Fruit fly (Drosophila melanogaster): ENCODE data around the gene CG34160.

The CG34160 gene

DNA sequence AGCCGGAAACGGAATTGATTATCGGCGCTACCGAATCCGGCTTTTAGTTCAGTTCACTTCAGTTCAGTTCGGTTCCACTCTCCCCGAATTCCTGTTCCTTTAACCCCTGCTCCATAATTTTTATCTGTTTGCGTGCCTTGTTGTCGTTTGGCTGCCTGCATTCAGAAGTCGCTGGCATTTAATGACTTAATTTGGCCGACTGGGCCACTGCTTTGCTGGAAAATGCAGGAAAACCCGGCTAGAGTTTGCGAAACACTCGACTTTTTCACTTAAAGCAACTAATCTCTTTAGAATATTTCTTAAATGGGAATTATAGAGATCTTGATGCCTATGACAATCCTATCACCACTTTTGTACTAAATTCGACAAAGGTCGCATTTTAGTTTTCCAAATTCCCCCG is at the start of gene CG34160:
Gene CG34160 (plus strand): TSS at position 301 of the 400 bp plus-strand sequence.
- TF ChIP-seq EcR (GFP tag; optimal IDR thresholded peaks at IDR 0.05) (no peak), usp (GFP tag; optimal IDR thresholded peaks at IDR 0.05) (no peak), pan (optimal IDR thresholded peaks at IDR 0.05) (no peak), CG8478 (optimal IDR thresholded peaks at IDR 0.05) (no peak), Dll (optimal IDR thresholded peaks at IDR 0.05) (no peak), psq (optimal IDR thresholded peaks at IDR 0.05) (no peak)

DNA sequence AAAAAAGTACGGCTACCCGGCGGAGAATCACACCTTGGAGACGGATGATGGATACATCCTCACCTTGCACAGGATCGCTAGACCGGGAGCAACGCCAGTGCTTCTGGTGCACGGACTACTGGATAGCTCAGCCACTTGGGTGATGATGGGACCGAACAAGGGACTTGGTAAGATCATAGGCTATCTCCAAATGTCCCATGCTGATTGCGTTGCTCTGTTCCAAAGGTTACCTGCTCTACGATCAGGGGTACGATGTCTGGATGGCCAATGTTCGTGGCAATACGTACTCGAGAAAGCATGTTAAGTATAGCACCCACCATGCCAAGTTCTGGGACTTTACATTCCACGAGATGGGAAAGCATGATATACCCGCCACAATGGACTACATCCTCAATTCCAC is 49.5 kb upstream of the CG34160 start:
- TF ChIP-seq Dll (optimal IDR thresholded peaks at IDR 0.05) (no peak), EcR (GFP tag; optimal IDR thresholded peaks at IDR 0.05) (no peak), usp (GFP tag; optimal IDR thresholded peaks at IDR 0.05) (no peak), psq (optimal IDR thresholded peaks at IDR 0.05) (no peak), pan (optimal IDR thresholded peaks at IDR 0.05) (no peak), CG8478 (optimal IDR thresholded peaks at IDR 0.05) (no peak)

DNA sequence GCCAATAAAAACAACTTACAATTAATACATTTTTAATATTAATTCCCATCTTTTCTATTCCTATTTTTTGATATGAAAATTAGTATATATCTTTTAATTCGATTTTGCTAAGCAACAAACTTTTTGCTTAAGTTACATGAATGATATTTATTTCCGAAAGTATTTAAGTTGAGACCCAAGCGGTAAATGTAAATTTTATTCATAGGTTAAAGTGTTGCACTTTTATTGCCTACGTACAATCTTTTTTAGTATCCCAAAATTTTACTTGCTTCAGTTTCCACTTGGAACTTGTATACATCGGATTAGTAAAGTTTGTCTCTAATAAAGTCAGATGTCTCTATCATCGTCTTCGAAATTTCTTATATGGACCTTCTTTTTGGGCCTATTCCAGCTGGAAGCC is 48.0 kb upstream of the CG34160 start, which contains the start of gene CG18301:
Gene CG18301 (plus strand): TSS at position 301 of the 400 bp plus-strand sequence.
- TF ChIP-seq CG8478 (optimal IDR thresholded peaks at IDR 0.05) (no peak), pan (optimal IDR thresholded peaks at IDR 0.05) (no peak), Dll (optimal IDR thresholded peaks at IDR 0.05) (no peak), EcR (GFP tag; optimal IDR thresholded peaks at IDR 0.05) (no peak), usp (GFP tag; optimal IDR thresholded peaks at IDR 0.05) (no peak), psq (optimal IDR thresholded peaks at IDR 0.05) (no peak)

DNA sequence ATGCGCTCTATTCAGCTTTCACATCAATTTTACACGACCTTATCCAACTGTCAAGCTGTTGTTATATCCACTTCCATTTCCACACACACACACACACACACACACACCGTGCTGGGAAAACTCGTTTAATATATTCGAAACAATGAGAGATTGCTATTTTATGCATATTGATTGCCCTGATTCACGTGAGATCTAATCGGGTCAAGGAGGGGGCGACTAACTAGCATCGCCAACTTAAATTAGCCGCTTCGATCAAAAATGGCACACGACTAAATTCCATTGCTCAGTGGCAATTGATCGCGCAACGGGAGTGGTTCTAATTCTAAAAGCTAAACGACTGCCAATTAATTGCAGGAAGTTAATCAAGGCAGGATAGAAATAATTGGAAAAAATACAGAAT is 45.5 kb upstream of the CG34160 start, which contains the start of gene CG18302:
Gene CG18302 (plus strand): TSS at position 301 of the 400 bp plus-strand sequence.
- no peak for TF ChIP-seq CG8478 (optimal IDR thresholded peaks at IDR 0.05)
- TF ChIP-seq Dll (optimal IDR thresholded peaks at IDR 0.05) = no peak
- no peak for TF ChIP-seq EcR (GFP tag; optimal IDR thresholded peaks at IDR 0.05)
- TF ChIP-seq usp (GFP tag; optimal IDR thresholded peaks at IDR 0.05) = no peak
- no peak for TF ChIP-seq psq (optimal IDR thresholded peaks at IDR 0.05)

DNA sequence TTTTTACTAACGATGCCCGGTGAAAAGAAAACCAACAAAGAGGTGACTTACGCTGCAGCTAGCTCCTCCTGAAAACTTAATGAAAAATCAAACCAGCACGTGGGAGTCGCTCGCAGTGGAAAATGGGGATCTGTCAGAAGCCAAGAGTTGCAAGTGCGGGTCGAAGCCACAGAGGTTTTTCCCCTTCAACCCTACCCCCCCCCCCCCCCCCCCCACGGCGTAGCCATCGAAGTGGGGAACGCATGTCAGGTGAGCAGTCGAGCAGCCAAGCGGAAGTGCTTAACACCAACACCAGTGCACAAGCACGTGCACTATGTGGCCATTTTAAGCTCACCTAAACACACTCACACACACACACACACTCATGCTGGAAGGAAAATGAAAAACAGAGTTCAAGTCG is 40.2 kb upstream of the CG34160 start:
- TF ChIP-seq CG8478 (optimal IDR thresholded peaks at IDR 0.05) = no peak
- no peak for TF ChIP-seq Dll (optimal IDR thresholded peaks at IDR 0.05)
- TF ChIP-seq psq (optimal IDR thresholded peaks at IDR 0.05) = no peak
- TF ChIP-seq usp (GFP tag; optimal IDR thresholded peaks at IDR 0.05) = no peak
- TF ChIP-seq EcR (GFP tag; optimal IDR thresholded peaks at IDR 0.05) = no peak
- no peak for TF ChIP-seq pan (optimal IDR thresholded peaks at IDR 0.05)

DNA sequence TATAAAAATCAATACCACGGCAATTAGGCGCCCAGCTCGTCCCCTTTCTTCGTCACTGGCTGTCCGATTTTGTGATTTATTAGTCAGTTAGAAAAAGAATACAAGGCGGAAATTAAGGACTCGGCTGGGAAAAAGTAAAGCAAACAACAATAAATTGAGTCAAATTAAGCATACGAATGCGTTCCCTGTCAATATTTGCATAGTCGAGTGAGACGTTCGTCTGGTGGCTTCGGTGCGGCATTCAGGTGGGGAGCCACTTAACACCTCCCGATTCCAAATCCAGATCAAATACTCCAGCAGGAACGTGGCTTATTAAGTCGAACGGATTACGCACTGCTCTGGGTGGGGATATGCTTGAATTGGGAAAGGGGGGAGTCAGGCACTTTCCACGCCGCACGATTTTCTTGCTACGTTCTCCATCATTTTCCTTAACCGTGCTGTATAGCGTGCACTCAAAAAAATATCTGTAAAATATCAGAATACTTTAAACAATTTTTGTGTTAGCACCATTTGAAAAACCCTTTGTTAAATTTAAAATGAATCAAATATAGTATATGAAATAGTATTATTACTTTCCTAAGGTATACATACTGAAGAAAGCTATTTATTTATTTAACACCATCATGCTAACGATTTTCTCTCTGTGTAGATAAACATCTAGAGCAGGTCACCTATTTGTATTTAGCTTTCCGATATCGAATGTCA is 36.4 kb upstream of the CG34160 start:
- no peak for TF ChIP-seq psq (optimal IDR thresholded peaks at IDR 0.05)
- no peak for TF ChIP-seq CG8478 (optimal IDR thresholded peaks at IDR 0.05)
- TF ChIP-seq usp (GFP tag; optimal IDR thresholded peaks at IDR 0.05) = no peak
- TF ChIP-seq EcR (GFP tag; optimal IDR thresholded peaks at IDR 0.05) = no peak
- no peak for TF ChIP-seq pan (optimal IDR thresholded peaks at IDR 0.05)
- no peak for TF ChIP-seq Dll (optimal IDR thresholded peaks at IDR 0.05)

DNA sequence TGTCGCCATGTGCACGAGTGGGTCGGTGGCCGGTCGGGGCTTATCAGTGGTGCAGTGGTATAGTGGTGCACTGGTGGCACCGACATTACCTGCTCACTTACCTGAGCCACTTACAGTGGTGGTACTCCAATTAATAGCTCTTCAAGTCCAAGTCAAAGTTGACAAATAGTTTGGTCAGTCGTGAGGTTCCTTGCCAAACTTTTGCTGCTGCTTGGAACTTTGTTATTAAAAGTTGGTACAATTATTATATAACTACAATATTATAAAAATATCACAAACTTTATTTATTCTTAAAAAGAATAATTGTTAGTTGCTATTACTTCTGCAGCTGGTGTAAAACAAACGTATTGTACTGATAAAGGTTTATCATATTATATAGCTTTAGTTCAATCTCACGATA is 35.6 kb upstream of the CG34160 start:
- TF ChIP-seq Dll (optimal IDR thresholded peaks at IDR 0.05) = no peak

DNA sequence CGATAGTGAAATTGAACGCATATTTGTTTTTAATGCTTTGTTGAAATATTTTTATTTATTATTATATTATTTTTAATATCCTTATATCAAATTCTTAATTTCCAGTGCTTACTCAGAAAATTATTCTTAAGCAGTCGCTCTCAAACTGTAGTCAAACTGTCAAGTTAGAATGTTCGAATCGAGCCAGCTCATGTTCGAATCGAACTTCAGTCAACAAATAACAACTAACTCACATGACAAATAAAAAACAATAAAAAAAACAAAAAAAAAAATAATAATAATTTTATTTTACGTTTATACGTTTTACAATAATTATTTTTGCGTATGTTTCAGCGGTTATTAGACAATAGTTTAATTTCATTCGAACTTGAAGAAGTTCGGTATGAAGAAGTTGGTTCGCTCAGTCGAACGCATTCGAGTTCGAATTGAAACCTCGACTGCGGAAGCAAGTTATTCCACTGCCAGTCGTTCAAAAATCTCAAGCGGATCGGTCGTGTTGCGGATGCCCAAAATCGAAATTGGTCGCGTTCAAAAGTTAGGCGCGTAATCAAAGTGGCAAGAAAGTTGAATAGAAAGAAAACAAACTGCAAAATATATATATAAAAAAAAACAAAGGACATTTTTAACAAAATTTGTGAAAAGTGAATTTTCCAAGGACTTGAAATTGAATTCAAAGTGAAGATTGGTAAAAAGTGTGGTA is 35.0 kb upstream of the CG34160 start, which contains the start of gene Trim9:
Gene Trim9 (plus strand): TSS at position 463 of the 700 bp plus-strand sequence.
- TF ChIP-seq psq (optimal IDR thresholded peaks at IDR 0.05) (no peak), pan (optimal IDR thresholded peaks at IDR 0.05) (no peak), CG8478 (optimal IDR thresholded peaks at IDR 0.05) (no peak), EcR (GFP tag; optimal IDR thresholded peaks at IDR 0.05) (no peak), Dll (optimal IDR thresholded peaks at IDR 0.05) (no peak), usp (GFP tag; optimal IDR thresholded peaks at IDR 0.05) (no peak)

DNA sequence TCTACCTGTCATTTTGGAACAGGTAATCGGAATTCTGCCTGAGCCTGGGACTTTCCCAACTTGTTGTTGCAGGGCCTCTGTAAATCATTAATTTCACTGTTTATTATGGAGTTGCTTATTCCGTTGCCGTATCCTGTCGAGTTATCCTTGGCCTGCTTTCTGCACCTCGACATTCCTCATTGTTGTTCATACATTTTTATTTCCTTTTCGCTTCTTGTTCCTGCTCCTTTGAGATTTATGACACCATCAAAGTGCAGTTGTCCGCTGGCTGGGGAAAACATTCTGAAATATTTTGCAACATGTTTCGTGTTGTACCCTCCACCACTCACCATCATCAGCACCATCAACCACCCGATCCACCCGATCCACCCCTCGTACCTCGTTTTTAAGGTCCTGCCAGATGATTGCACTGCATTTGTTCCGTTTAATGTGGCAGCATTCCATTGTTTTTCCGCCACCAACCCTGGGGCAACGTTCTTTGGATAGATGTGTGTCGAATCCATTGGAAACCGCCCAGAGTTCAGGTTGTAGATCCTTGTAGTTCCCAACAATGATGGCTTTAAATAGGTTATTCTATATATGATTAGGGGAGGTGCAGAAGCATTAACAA is 30.6 kb upstream of the CG34160 start:
- no peak for TF ChIP-seq psq (optimal IDR thresholded peaks at IDR 0.05)
- no peak for TF ChIP-seq usp (GFP tag; optimal IDR thresholded peaks at IDR 0.05)
- no peak for TF ChIP-seq EcR (GFP tag; optimal IDR thresholded peaks at IDR 0.05)
- no peak for TF ChIP-seq pan (optimal IDR thresholded peaks at IDR 0.05)
- no peak for TF ChIP-seq CG8478 (optimal IDR thresholded peaks at IDR 0.05)
- no peak for TF ChIP-seq Dll (optimal IDR thresholded peaks at IDR 0.05)

DNA sequence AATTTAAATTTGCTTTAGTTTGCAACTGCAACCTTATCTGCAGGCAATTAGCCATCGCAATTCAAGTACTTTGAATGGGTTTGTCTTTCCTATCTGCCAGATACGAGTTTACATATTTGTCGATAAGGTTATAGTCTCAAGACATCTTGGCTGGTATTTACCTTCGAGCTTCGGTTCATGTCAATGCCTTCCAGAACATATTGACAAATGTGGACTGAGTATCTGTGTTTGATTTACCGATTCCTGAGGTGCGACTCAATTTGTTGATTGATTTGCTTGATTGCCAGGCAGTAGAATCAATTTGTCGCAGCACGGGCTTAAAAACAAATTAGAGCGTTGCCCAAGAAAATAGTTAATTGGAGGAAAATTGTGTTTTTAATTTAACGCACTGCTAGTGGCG is 26.7 kb upstream of the CG34160 start:
- TF ChIP-seq pan (optimal IDR thresholded peaks at IDR 0.05) (no peak), usp (GFP tag; optimal IDR thresholded peaks at IDR 0.05) (no peak), CG8478 (optimal IDR thresholded peaks at IDR 0.05) (no peak), EcR (GFP tag; optimal IDR thresholded peaks at IDR 0.05) (no peak), psq (optimal IDR thresholded peaks at IDR 0.05) (no peak), Dll (optimal IDR thresholded peaks at IDR 0.05) (no peak)

DNA sequence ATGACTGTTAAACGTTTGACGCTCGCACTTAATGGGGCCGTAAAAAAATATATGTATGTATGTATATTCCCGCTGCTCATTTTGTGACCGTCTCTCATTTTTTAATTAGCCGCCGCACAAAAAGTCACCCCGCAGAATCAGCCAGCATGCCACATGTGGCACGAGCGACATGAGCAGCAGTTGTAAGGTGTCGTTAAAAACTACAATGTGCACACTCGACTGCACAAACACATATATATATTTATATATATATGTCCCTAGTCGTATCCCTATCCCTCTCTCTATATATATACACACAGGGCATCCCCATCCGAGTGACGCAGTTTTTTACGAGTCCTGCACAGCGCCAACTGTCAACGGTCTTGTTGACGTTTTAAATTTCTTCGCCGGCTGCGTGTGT is 25.9 kb upstream of the CG34160 start:
- TF ChIP-seq psq (optimal IDR thresholded peaks at IDR 0.05) (no peak), usp (GFP tag; optimal IDR thresholded peaks at IDR 0.05) (no peak), Dll (optimal IDR thresholded peaks at IDR 0.05) (no peak), CG8478 (optimal IDR thresholded peaks at IDR 0.05) (no peak), EcR (GFP tag; optimal IDR thresholded peaks at IDR 0.05) (no peak), pan (optimal IDR thresholded peaks at IDR 0.05) (no peak)

DNA sequence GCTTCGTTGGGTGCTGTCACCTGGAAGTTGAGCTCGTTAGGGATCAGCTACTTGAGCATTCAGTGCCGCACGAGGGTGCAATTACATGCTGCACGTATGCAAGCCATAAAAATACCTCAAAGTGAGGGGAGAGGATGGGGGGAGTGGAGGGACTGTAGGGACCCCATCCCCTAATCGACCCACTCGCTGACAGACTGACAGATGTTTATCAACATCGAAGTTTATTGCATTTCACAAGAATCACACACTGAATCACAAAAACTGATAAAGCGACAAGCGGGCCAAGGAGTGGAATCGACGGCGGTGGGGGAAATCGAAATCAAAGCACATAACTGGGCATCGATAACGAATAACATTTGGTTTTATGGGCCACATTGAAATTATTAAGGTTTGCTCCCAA is 24.9 kb upstream of the CG34160 start:
- TF ChIP-seq usp (GFP tag; optimal IDR thresholded peaks at IDR 0.05) (no peak), CG8478 (optimal IDR thresholded peaks at IDR 0.05) (no peak), pan (optimal IDR thresholded peaks at IDR 0.05) (no peak), EcR (GFP tag; optimal IDR thresholded peaks at IDR 0.05) (no peak), psq (optimal IDR thresholded peaks at IDR 0.05) (no peak), Dll (optimal IDR thresholded peaks at IDR 0.05) (no peak)

Measured in whole organism.